Worm (Caenorhabditis elegans) whole organism, L4 larva: ENCODE data around the gene rps-12.

Source experiments
- F10B5.3 ChIP-seq: sonication (generic microtip); optimal IDR thresholded peaks from 2 replicates; lab custom pipeline; 2016; ENCODE audit warnings: mild to moderate bottlenecking, missing genetic modification characterization, missing compliant biosample characterization
- Y5F2A.4 ChIP-seq: fragments of 200-800 bp; sonication (Bioruptor generic); optimal IDR thresholded peaks from 2 replicates; lab custom pipeline; 2018; ENCODE audit warnings: mild to moderate bottlenecking, missing genetic modification characterization, missing compliant biosample characterization
- cey-2 ChIP-seq: sonication (generic microtip); optimal IDR thresholded peaks from 3 replicates; lab custom pipeline; 2017; ENCODE audit warnings: missing genetic modification characterization, mild to moderate bottlenecking, missing compliant biosample characterization, antibody characterized with exemption, borderline replicate concordance; ENCODE audit not compliant: insufficient read depth
- dpl-1 ChIP-seq: fragments of 150-350 bp; optimal IDR thresholded peaks from 2 replicates; lab custom pipeline; 2014; ENCODE audit warnings: missing biosample characterization, missing genetic modification reagents, missing genetic modification characterization
- duxl-1 ChIP-seq: sonication (generic microtip); optimal IDR thresholded peaks from 2 replicates; lab custom pipeline; 2016; ENCODE audit warnings: mild to moderate bottlenecking, missing genetic modification characterization, moderate library complexity, missing compliant biosample characterization; ENCODE audit not compliant: poor library complexity
- egl-43 ChIP-seq: fragments of 200-800 bp; sonication (Bioruptor generic); IDR thresholded peaks from 2 replicates; pipeline ENCODE4 v1.3.6; 2022; ENCODE audit warnings: missing genetic modification reagents, missing genetic modification characterization, missing compliant biosample characterization
- nhr-77 ChIP-seq: fragments of 150-350 bp; optimal IDR thresholded peaks from 2 replicates; lab custom pipeline; 2014; ENCODE audit warnings: missing biosample characterization, missing genetic modification characterization
- pqm-1 ChIP-seq: sonication (generic microtip); optimal IDR thresholded peaks from 2 replicates; lab custom pipeline; 2017; ENCODE audit warnings: missing biosample characterization, missing genetic modification characterization
- snpc-4 ChIP-seq: fragments of 150-350 bp; optimal IDR thresholded peaks from 2 replicates; lab custom pipeline; 2014; ENCODE audit warnings: missing biosample characterization, missing genetic modification characterization
- spr-1 ChIP-seq: sonication (generic microtip); optimal IDR thresholded peaks from 2 replicates; lab custom pipeline; 2016; ENCODE audit warnings: mild to moderate bottlenecking, missing genetic modification characterization, missing compliant biosample characterization
- vab-7 ChIP-seq: fragments of 200-800 bp; sonication (Bioruptor generic); IDR thresholded peaks from 2 replicates; pipeline ENCODE4 v1.3.6; 2022; ENCODE audit warnings: missing genetic modification reagents, missing genetic modification characterization, missing compliant biosample characterization

- TF ChIP-seq F10B5.3 (tag; lab: Kevin White, UChicago) (no peak), pqm-1 (tag; lab: Kevin White, UChicago) (no peak), Y5F2A.4 (GFP tag; lab: Kevin White, UChicago) (no peak), nhr-77 (tag; lab: Kevin White, UChicago) (no peak), dpl-1 (GFP tag; lab: Kevin White, UChicago) (no peak), vab-7 (GFP tag; lab: Robert Waterston, UW) (no peak), egl-43 (no peak), cey-2 (tag; lab: Kevin White, UChicago) (no peak), snpc-4 (tag; lab: Kevin White, UChicago) (no peak), duxl-1 (tag; lab: Kevin White, UChicago) (no peak), spr-1 (no peak)
Observed at ce11 chrIII:5711242-5711641, 32.1 kb downstream of the rps-12 start, which contains the start of gene rbm-26.
